Worm (Caenorhabditis elegans) whole organism, mixed stage, embryonic: Measurements from ENCODE around the gene W01C9.2.

Experiments used
- M03D4.4 ChIP-seq: sonication (generic microtip); optimal IDR thresholded peaks from 2 replicates; lab custom pipeline; 2017; ENCODE audit warnings: mild to moderate bottlenecking, missing genetic modification characterization, missing compliant biosample characterization
- blmp-1 ChIP-seq: fragments of 150-350 bp; optimal IDR thresholded peaks from 2 replicates; lab custom pipeline; 2014; ENCODE audit warnings: missing biosample characterization, missing genetic modification characterization
- ceh-43 ChIP-seq: fragments of 200-800 bp; sonication (Bioruptor generic); optimal IDR thresholded peaks from 2 replicates; lab custom pipeline; 2018; ENCODE audit warnings: mild to moderate bottlenecking, missing genetic modification characterization, moderate library complexity, missing compliant biosample characterization
- flh-1 ChIP-seq: fragments of 200-800 bp; sonication (Bioruptor generic); optimal IDR thresholded peaks from 2 replicates; lab custom pipeline; 2018; ENCODE audit warnings: mild to moderate bottlenecking, missing genetic modification characterization, moderate library complexity, missing compliant biosample characterization
- lsy-2 ChIP-seq: fragments of 150-350 bp; optimal IDR thresholded peaks from 2 replicates; lab custom pipeline; 2014; ENCODE audit warnings: missing biosample characterization, missing genetic modification characterization
- nhr-12 ChIP-seq: fragments of 150-350 bp; optimal IDR thresholded peaks from 2 replicates; lab custom pipeline; 2014; ENCODE audit warnings: missing biosample characterization, missing genetic modification characterization
- nhr-2 ChIP-seq: fragments of 150-350 bp; optimal IDR thresholded peaks from 2 replicates; lab custom pipeline; 2014; ENCODE audit warnings: missing biosample characterization, missing genetic modification characterization
- nhr-28 ChIP-seq: fragments of 150-350 bp; optimal IDR thresholded peaks from 2 replicates; lab custom pipeline; 2014; ENCODE audit warnings: missing biosample characterization, missing genetic modification characterization
- pha-4 ChIP-seq: fragments of 150-350 bp; optimal IDR thresholded peaks from 2 replicates; lab custom pipeline; 2018; ENCODE audit warnings: missing biosample characterization, missing genetic modification reagents, missing genetic modification characterization
- unc-39 ChIP-seq: fragments of 150-350 bp; optimal IDR thresholded peaks from 2 replicates; lab custom pipeline; 2014; ENCODE audit warnings: missing biosample characterization, missing genetic modification characterization
- unc-62 ChIP-seq: fragments of 150-350 bp; optimal IDR thresholded peaks from 2 replicates; lab custom pipeline; 2014; ENCODE audit warnings: missing biosample characterization, missing genetic modification reagents, missing genetic modification characterization
- ztf-11 ChIP-seq: fragments of 150-350 bp; optimal IDR thresholded peaks from 2 replicates; lab custom pipeline; 2014; ENCODE audit warnings: missing biosample characterization, missing genetic modification characterization

DNA sequence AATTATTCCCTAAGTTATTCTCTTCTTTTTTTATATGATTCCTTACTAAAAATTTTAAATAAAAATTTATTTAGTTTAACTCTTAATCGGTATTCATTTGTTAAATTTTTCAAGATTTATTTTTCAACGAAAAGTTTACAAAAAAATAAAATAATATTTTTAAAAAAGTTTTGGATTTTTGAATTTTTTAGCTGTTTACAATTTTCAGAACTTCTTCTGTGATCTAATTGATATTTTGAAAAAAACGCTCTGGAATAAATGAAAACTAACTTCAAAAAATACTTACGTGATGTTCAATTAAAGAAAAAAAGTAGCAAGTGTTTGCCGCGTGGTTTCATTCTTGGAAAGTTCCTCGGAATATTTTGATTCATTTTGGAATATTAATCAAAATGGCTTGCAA lies 9.2 kb downstream of the W01C9.2 start, which contains the start of gene decr-1.2:
- TF ChIP-seq pha-4, result no peak
- TF ChIP-seq unc-62, result no peak
- no peak for TF ChIP-seq M03D4.4 (tag; lab: Kevin White, UChicago)
- TF ChIP-seq unc-39 (tag; lab: Kevin White, UChicago), result no peak
- no peak for TF ChIP-seq ceh-43 (GFP tag; lab: Kevin White, UChicago)
- TF ChIP-seq ztf-11 (tag; lab: Kevin White, UChicago), result no peak
- TF ChIP-seq blmp-1 (tag; lab: Kevin White, UChicago), result no peak
- no peak for TF ChIP-seq nhr-28 (tag; lab: Kevin White, UChicago)
- TF ChIP-seq flh-1 (GFP tag; lab: Kevin White, UChicago), result no peak
- no peak for TF ChIP-seq lsy-2 (tag; lab: Kevin White, UChicago)
- no peak for TF ChIP-seq nhr-12 (tag; lab: Kevin White, UChicago)
- no peak for TF ChIP-seq nhr-2 (tag; lab: Kevin White, UChicago)
